Worm (Caenorhabditis elegans) whole organism, L3 larva: ENCODE measurements around the gene Y47D3A.14.

Source experiments
- R02D3.7 ChIP-seq: fragments of 150-350 bp; optimal IDR thresholded peaks from 2 replicates; lab custom pipeline; 2014; ENCODE audit warnings: missing biosample characterization, missing genetic modification characterization
- ZK546.5 ChIP-seq: sonication (generic microtip); optimal IDR thresholded peaks from 2 replicates; lab custom pipeline; 2017; ENCODE audit warnings: missing biosample characterization, missing genetic modification characterization
- ama-1 ChIP-seq: fragments of 150-350 bp; optimal IDR thresholded peaks from 2 replicates; lab custom pipeline; 2018
- elt-3 ChIP-seq, 3 experiments: fragments of 150-350 bp in 1 of 3; sonication (generic microtip) in 2 of 3; optimal IDR thresholded peaks; 2 replicates in 2 of 3; 4 replicates in 1 of 3; lab custom pipeline; 2014 to 2017; ENCODE audit warnings: missing biosample characterization in 3 of 3, missing genetic modification characterization in 3 of 3
- nfya-1 ChIP-seq: sonication (generic microtip); optimal IDR thresholded peaks from 2 replicates; lab custom pipeline; 2017; ENCODE audit warnings: missing genetic modification characterization, mild to moderate bottlenecking, missing compliant biosample characterization, antibody characterized with exemption, moderate library complexity; ENCODE audit not compliant: insufficient read depth
- nhr-11 ChIP-seq: fragments of 150-350 bp; optimal IDR thresholded peaks from 2 replicates; lab custom pipeline; 2014; ENCODE audit warnings: missing biosample characterization, missing genetic modification characterization
- nhr-67 ChIP-seq: fragments of 150-350 bp; optimal IDR thresholded peaks from 2 replicates; lab custom pipeline; 2014; ENCODE audit warnings: missing biosample characterization, missing genetic modification characterization
- nhr-77 ChIP-seq: fragments of 150-350 bp; optimal IDR thresholded peaks from 2 replicates; lab custom pipeline; 2014; ENCODE audit warnings: missing biosample characterization, missing genetic modification characterization
- skn-1 ChIP-seq: fragments of 150-350 bp; optimal IDR thresholded peaks from 2 replicates; lab custom pipeline; 2014; ENCODE audit warnings: missing biosample characterization, missing genetic modification characterization
- snpc-4 ChIP-seq: fragments of 150-350 bp; optimal IDR thresholded peaks from 2 replicates; lab custom pipeline; 2014; ENCODE audit warnings: missing biosample characterization, missing genetic modification characterization
- tbx-2 ChIP-seq: sonication (generic microtip); optimal IDR thresholded peaks from 2 replicates; lab custom pipeline; 2016; ENCODE audit warnings: mild to moderate bottlenecking, missing genetic modification characterization, missing compliant biosample characterization
- zag-1 ChIP-seq: fragments of 150-350 bp; optimal IDR thresholded peaks from 2 replicates; lab custom pipeline; 2014; ENCODE audit warnings: missing biosample characterization, missing genetic modification characterization
- ztf-11 ChIP-seq: fragments of 150-350 bp; optimal IDR thresholded peaks from 2 replicates; lab custom pipeline; 2014; ENCODE audit warnings: missing biosample characterization, missing genetic modification characterization

DNA sequence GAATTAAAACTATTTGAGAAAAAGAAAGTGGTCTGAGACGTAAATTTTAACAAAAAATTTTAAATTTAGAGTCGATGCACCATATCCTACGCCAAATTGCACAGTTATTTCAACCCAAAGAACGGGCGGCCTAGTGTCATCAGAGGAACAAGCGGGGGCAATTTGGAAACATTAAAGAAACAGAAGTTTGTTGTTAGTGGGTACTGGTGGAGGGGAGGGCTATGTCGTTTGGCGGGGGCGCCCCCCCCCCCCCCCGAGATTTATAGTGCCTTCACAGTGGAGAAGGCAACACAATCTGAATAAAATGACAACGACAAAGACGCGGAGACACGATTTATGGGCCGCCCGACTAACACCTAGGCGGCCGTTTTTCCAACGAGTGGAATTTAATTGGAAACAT is 29.8 kb downstream of the Y47D3A.14 start:
- no peak for TF ChIP-seq R02D3.7 (tag; lab: Kevin White, UChicago)
- no peak for TF ChIP-seq snpc-4 (tag; lab: Kevin White, UChicago)
- no peak for TF ChIP-seq zag-1
- no peak for TF ChIP-seq tbx-2
- TF ChIP-seq nhr-11 (tag; lab: Kevin White, UChicago), result no peak
- TF ChIP-seq ama-1, result no peak
- TF ChIP-seq ztf-11, result no peak
- no peak for TF ChIP-seq nhr-67 (tag; lab: Kevin White, UChicago)
- no peak for TF ChIP-seq nfya-1 (tag; lab: Kevin White, UChicago)
- TF ChIP-seq elt-3 (tag; optimal IDR thresholded peaks at IDR 0.05; lab: Kevin White, UChicago), result no peak
- TF ChIP-seq nhr-77, result no peak
- TF ChIP-seq skn-1 (tag; lab: Kevin White, UChicago), result no peak
- TF ChIP-seq ZK546.5 (tag; lab: Kevin White, UChicago), result no peak
